Fruit fly (Drosophila melanogaster): Measurements from ENCODE around the gene CG4115.
A peak's percentile ranks its signal among the peaks of the same experiment; 100 is the strongest.

- no peak for TF ChIP-seq CG13204 (GFP tag; optimal IDR thresholded peaks at IDR 0.05)
- no peak for TF ChIP-seq rn (GFP tag; IDR thresholded peaks at IDR 0.05)
- TF ChIP-seq CG14655 (GFP tag; optimal IDR thresholded peaks at IDR 0.05), result no peak
- peak; percentile 84 for TF ChIP-seq EcR (GFP tag; optimal IDR thresholded peaks at IDR 0.05)
- TF ChIP-seq Snoo (tag; optimal IDR thresholded peaks at IDR 0.05), result no peak
- peak; percentile 10; the same call in 1 of the 2 replicates for TF ChIP-seq CG12605 (GFP tag; IDR thresholded peaks at IDR 0.05)
- TF ChIP-seq CG34367 (tag; optimal IDR thresholded peaks at IDR 0.05), result no peak
Observed at dm6 chr3R:12370643-12370995, 10.8 kb downstream of the CG4115 start.
